Worm (Caenorhabditis elegans) whole organism, L4 larva: Measurements from ENCODE around the gene lrch-1.

ENCODE experiments used
- aly-2 ChIP-seq: sonication (generic microtip); optimal IDR thresholded peaks from 2 replicates; lab custom pipeline; 2018; ENCODE audit warnings: missing biosample characterization, missing genetic modification characterization
- egl-27 ChIP-seq: sonication (generic microtip); optimal IDR thresholded peaks from 3 replicates; lab custom pipeline; 2017; ENCODE audit warnings: missing biosample characterization, missing genetic modification reagents, missing genetic modification characterization
- lin-13 ChIP-seq: fragments of 150-350 bp; optimal IDR thresholded peaks from 2 replicates; lab custom pipeline; 2014; ENCODE audit warnings: missing biosample characterization, missing genetic modification reagents, missing genetic modification characterization
- nhr-77 ChIP-seq: fragments of 150-350 bp; optimal IDR thresholded peaks from 2 replicates; lab custom pipeline; 2014; ENCODE audit warnings: missing biosample characterization, missing genetic modification characterization
- pqm-1 ChIP-seq: sonication (generic microtip); optimal IDR thresholded peaks from 2 replicates; lab custom pipeline; 2017; ENCODE audit warnings: missing biosample characterization, missing genetic modification characterization
- skn-1 ChIP-seq: fragments of 150-350 bp; optimal IDR thresholded peaks from 2 replicates; lab custom pipeline; 2014; ENCODE audit warnings: missing biosample characterization, missing genetic modification characterization
- tra-1 ChIP-seq: fragments of 200-800 bp; sonication (Bioruptor generic); IDR thresholded peaks from 2 replicates; pipeline ENCODE4 v1.3.6; 2022; ENCODE audit warnings: missing genetic modification reagents, missing genetic modification characterization, missing compliant biosample characterization
- unc-130 ChIP-seq: sonication (generic microtip); optimal IDR thresholded peaks from 2 replicates; lab custom pipeline; 2016; ENCODE audit warnings: missing genetic modification reagents, missing genetic modification characterization, missing compliant biosample characterization
- zfp-3 ChIP-seq: fragments of 200-800 bp; sonication (Bioruptor generic); conservative IDR thresholded peaks from 2 replicates; pipeline ENCODE4 v1.3.6; 2022; ENCODE audit warnings: missing genetic modification reagents, missing genetic modification characterization, missing compliant biosample characterization

DNA sequence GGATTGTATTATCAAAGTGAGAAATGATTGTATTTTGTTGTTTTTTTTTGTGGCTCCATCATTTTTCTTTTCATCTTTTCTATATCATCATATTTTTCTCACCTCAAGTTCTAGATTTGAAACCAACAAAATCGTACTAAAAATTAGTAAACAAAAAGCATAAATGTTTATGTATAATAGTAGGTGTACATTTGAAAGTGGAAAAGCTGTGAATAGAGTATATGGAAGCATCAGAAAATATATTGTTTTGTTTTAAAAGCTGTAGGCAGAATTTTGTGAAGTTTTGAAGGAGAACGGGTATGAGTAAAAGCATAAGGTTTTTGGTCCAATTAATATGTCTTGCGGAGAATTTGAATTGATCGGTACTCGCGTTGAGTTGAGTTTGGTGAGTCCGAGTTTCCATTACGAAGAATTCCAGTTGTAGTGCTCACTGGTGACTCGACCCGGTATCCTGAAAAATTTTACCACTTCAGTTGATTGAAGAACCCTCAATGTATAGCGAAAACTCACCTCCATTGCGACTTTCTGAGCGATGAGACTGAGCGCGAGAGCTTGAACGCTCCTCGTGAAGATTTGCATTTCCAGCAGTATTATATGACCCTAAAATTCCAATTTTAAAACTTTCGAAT is 16.7 kb upstream of the lrch-1 start, which contains the start of gene C14F11.4:
- TF ChIP-seq pqm-1 (tag; lab: Kevin White, UChicago) (no peak), lin-13 (GFP tag; lab: Kevin White, UChicago) (no peak), unc-130 (GFP tag; lab: Kevin White, UChicago) (no peak), zfp-3 (GFP tag; lab: Robert Waterston, UW) (no peak), aly-2 (tag; lab: Kevin White, UChicago) (no peak), egl-27 (tag; lab: Kevin White, UChicago) (no peak), skn-1 (tag; lab: Kevin White, UChicago) (no peak), nhr-77 (tag; lab: Kevin White, UChicago) (no peak), tra-1 (GFP tag; lab: Robert Waterston, UW) (no peak)
